Worm (Caenorhabditis elegans): ENCODE data around the gene T05G5.5.

DNA sequence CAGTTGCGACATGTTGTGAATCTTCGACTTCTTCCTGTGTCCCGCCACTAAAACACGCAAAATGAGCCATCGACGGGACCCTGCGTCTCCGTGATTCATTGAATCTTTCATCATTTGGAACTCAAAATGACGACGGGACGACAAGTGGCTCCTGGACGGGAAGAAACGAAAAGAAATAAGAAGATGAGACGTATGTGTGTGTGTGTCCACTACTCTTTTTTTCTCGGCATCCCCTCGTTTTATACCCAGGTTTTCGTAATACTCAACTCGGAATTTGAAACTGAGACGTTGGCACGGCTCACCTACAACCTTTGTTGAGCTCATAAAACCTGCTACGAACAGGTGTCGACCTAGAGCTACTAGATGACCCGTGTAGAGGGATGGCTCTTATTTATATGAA lies 6.7 kb downstream of the T05G5.5 start:
- TF ChIP-seq ztf-11 (tag; optimal IDR thresholded peaks at IDR 0.05): no peak
- no peak for TF ChIP-seq nhr-25 (tag; optimal IDR thresholded peaks at IDR 0.05)
- no peak for TF ChIP-seq snpc-4 (tag; optimal IDR thresholded peaks at IDR 0.05)
- no peak for TF ChIP-seq peb-1 (tag; optimal IDR thresholded peaks at IDR 0.05)
- TF ChIP-seq alr-1 (tag; optimal IDR thresholded peaks at IDR 0.05): no peak
- no peak for TF ChIP-seq nhr-11 (tag; optimal IDR thresholded peaks at IDR 0.05)
- no peak for TF ChIP-seq zag-1 (tag; optimal IDR thresholded peaks at IDR 0.05)
- TF ChIP-seq elt-1 (tag; optimal IDR thresholded peaks at IDR 0.05): no peak
